Worm (Caenorhabditis elegans) whole organism, midembryonic: ENCODE measurements around the gene T07G12.4.

ENCODE experiments used
- cog-1 ChIP-seq: sonication (generic microtip); optimal IDR thresholded peaks from 2 replicates; lab custom pipeline; 2016; ENCODE audit warnings: missing genetic modification characterization, missing compliant biosample characterization
- flt-1 ChIP-seq: fragments of 200-800 bp; sonication (Bioruptor generic); IDR thresholded peaks from 2 replicates; pipeline ENCODE4 v1.3.6; 2022; ENCODE audit warnings: missing genetic modification characterization, missing compliant biosample characterization
- klf-2 ChIP-seq: fragments of 200-800 bp; sonication (Bioruptor generic); conservative IDR thresholded peaks from 2 replicates; pipeline ENCODE4 v1.3.6; 2022; ENCODE audit warnings: missing genetic modification reagents, missing genetic modification characterization, missing compliant biosample characterization
- tab-1 ChIP-seq: fragments of 200-800 bp; sonication (Bioruptor generic); IDR thresholded peaks from 2 replicates; pipeline ENCODE4 v1.3.6; 2022; ENCODE audit warnings: missing genetic modification characterization, missing compliant biosample characterization

- TF ChIP-seq tab-1 (GFP tag; lab: Robert Waterston, UW) (no peak), cog-1 (tag; lab: Kevin White, UChicago) (no peak), flt-1 (GFP tag; lab: Robert Waterston, UW) (no peak), klf-2 (GFP tag; lab: Robert Waterston, UW) (no peak)
Observed at ce11 chrIV:10506016-10506415, 32.5 kb downstream of the T07G12.4 start.
